Fruit fly (Drosophila melanogaster) whole organism, embryonic: ENCODE measurements around the gene anchor.

Experiments used
- B-H1 ChIP-seq: fragments of 200-800 bp; sonication (Bioruptor generic); IDR thresholded peaks from 3 replicates; pipeline ENCODE4 v1.3.6; 2022; ENCODE audit warnings: missing biosample characterization, missing genetic modification characterization
- CG10147 ChIP-seq: fragments of 200-800 bp; sonication (Bioruptor generic); optimal IDR thresholded peaks from 2 replicates; lab custom pipeline; 2019; ENCODE audit warnings: missing biosample characterization, mild to moderate bottlenecking, missing genetic modification characterization, moderate library complexity
- CG10321 ChIP-seq: fragments of 200-800 bp; sonication (Bioruptor generic); IDR thresholded peaks from 2 replicates; pipeline ENCODE4 v1.3.6; 2022; ENCODE audit warnings: missing biosample characterization, missing genetic modification characterization
- CG10959 ChIP-seq: fragments of 200-800 bp; sonication (Bioruptor generic); IDR thresholded peaks from 2 replicates; pipeline ENCODE4 v1.3.6; 2022; ENCODE audit warnings: missing biosample characterization, missing genetic modification characterization
- CG13287 ChIP-seq: fragments of 200-800 bp; sonication (Bioruptor generic); IDR thresholded peaks from 2 replicates; pipeline ENCODE4 v1.3.6; 2022; ENCODE audit warnings: missing biosample characterization, missing genetic modification characterization; ENCODE audit not compliant: partially characterized antibody
- CG13424 ChIP-seq: fragments of 200-800 bp; sonication (Bioruptor generic); optimal IDR thresholded peaks from 2 replicates; lab custom pipeline; 2019; ENCODE audit warnings: missing biosample characterization, mild to moderate bottlenecking, missing genetic modification characterization, moderate library complexity
- CG14860 ChIP-seq: fragments of 200-800 bp; sonication (Bioruptor generic); IDR thresholded peaks from 3 replicates; pipeline ENCODE4 v1.3.6; 2022; ENCODE audit warnings: missing biosample characterization, missing genetic modification characterization; ENCODE audit not compliant: partially characterized antibody
- CG15479 ChIP-seq: fragments of 200-800 bp; sonication (Bioruptor generic); optimal IDR thresholded peaks from 3 replicates; lab custom pipeline; 2019; ENCODE audit warnings: missing biosample characterization, mild to moderate bottlenecking, missing genetic modification characterization, moderate library complexity
- CG15601 ChIP-seq: fragments of 200-800 bp; sonication (Bioruptor generic); optimal IDR thresholded peaks from 3 replicates; lab custom pipeline; 2019; ENCODE audit warnings: missing biosample characterization, mild to moderate bottlenecking, missing genetic modification characterization, moderate library complexity
- CG16779 ChIP-seq: fragments of 200-800 bp; sonication (Bioruptor generic); IDR thresholded peaks from 2 replicates; pipeline ENCODE4 v1.3.6; 2022; ENCODE audit warnings: missing biosample characterization, missing genetic modification characterization
- CG16863 ChIP-seq: fragments of 200-800 bp; sonication (Bioruptor generic); optimal IDR thresholded peaks from 3 replicates; lab custom pipeline; 2016; ENCODE audit warnings: missing biosample characterization, missing genetic modification characterization
- CG17361 ChIP-seq: fragments of 200-800 bp; sonication (Bioruptor generic); IDR thresholded peaks from 3 replicates; pipeline ENCODE4 v1.3.6; 2022; ENCODE audit warnings: missing biosample characterization, missing genetic modification characterization
- CG17612 ChIP-seq: fragments of 200-800 bp; sonication (Bioruptor generic); IDR thresholded peaks from 2 replicates; pipeline ENCODE4 v1.3.6; 2022; ENCODE audit warnings: missing biosample characterization, missing genetic modification characterization
- CG2116 ChIP-seq: fragments of 200-800 bp; sonication (Bioruptor generic); optimal IDR thresholded peaks from 3 replicates; lab custom pipeline; 2018; ENCODE audit warnings: missing biosample characterization, mild to moderate bottlenecking, missing genetic modification characterization
- CG30431 ChIP-seq: fragments of 200-800 bp; sonication (Bioruptor generic); optimal IDR thresholded peaks from 2 replicates; lab custom pipeline; 2017; ENCODE audit warnings: missing biosample characterization, missing genetic modification characterization
- CG3065 ChIP-seq: fragments of 200-800 bp; sonication (Bioruptor generic); optimal IDR thresholded peaks from 2 replicates; lab custom pipeline; 2016; ENCODE audit warnings: missing biosample characterization, missing genetic modification characterization
- CG31388 ChIP-seq: fragments of 200-800 bp; sonication (Bioruptor generic); optimal IDR thresholded peaks from 2 replicates; lab custom pipeline; 2016; ENCODE audit warnings: missing biosample characterization, missing genetic modification characterization
- CG3163 ChIP-seq: fragments of 200-800 bp; sonication (Bioruptor generic); optimal IDR thresholded peaks from 3 replicates; lab custom pipeline; 2016; ENCODE audit warnings: missing biosample characterization, missing genetic modification characterization
- CG32532 ChIP-seq: fragments of 200-800 bp; sonication (Bioruptor generic); IDR thresholded peaks from 2 replicates; pipeline ENCODE4 v1.3.6; 2022; ENCODE audit warnings: missing biosample characterization, missing genetic modification characterization
- CG6683 ChIP-seq: fragments of 200-800 bp; sonication (Bioruptor generic); optimal IDR thresholded peaks from 2 replicates; lab custom pipeline; 2017; ENCODE audit warnings: missing biosample characterization, mild to moderate bottlenecking, missing genetic modification characterization, missing genetic modification reagents
- CG8944 ChIP-seq: fragments of 200-800 bp; sonication (Bioruptor generic); optimal IDR thresholded peaks from 3 replicates; lab custom pipeline; 2016; ENCODE audit warnings: missing biosample characterization, missing genetic modification characterization
- Camta ChIP-seq: fragments of 200-800 bp; sonication (Bioruptor generic); optimal IDR thresholded peaks from 2 replicates; lab custom pipeline; 2016; ENCODE audit warnings: missing biosample characterization, missing genetic modification characterization
- Dfd ChIP-seq, 2 experiments: fragments of >200 bp; optimal IDR thresholded peaks; 2 replicates each; lab custom pipeline; 2017; ENCODE audit warnings: missing biosample characterization in 2 of 2, missing genetic modification characterization in 2 of 2
- Dip2 ChIP-seq: fragments of 200-800 bp; sonication (Bioruptor generic); IDR thresholded peaks from 2 replicates; pipeline ENCODE4 v1.3.6; 2022; ENCODE audit warnings: missing biosample characterization, missing genetic modification characterization
- Doc2 ChIP-seq: fragments of 200-800 bp; sonication (Bioruptor generic); IDR thresholded peaks from 2 replicates; pipeline ENCODE4 v1.3.6; 2022; ENCODE audit warnings: missing biosample characterization, missing genetic modification characterization
- HmgD ChIP-seq: fragments of 200-800 bp; sonication (Bioruptor generic); optimal IDR thresholded peaks from 3 replicates; lab custom pipeline; 2016; ENCODE audit warnings: missing biosample characterization, missing genetic modification characterization
- Jarid2 ChIP-seq: fragments of 200-800 bp; sonication (Bioruptor generic); optimal IDR thresholded peaks from 3 replicates; lab custom pipeline; 2017; ENCODE audit warnings: mild to moderate bottlenecking, missing biosample characterization, missing genetic modification reagents, missing genetic modification characterization
- Mad ChIP-seq: fragments of 200-800 bp; sonication (Bioruptor generic); optimal IDR thresholded peaks from 2 replicates; lab custom pipeline; 2016; ENCODE audit warnings: missing biosample characterization, missing genetic modification characterization
- Pdp1 ChIP-seq, 2 experiments: fragments of 200-800 bp; sonication (Bioruptor generic); optimal IDR thresholded peaks; 3 replicates each; lab custom pipeline; 2016; ENCODE audit warnings: missing biosample characterization in 2 of 2, missing genetic modification characterization in 2 of 2, mild to moderate bottlenecking in 1 of 2, moderate library complexity in 1 of 2
- Ravus ChIP-seq: fragments of 200-800 bp; sonication (Bioruptor generic); IDR thresholded peaks from 2 replicates; pipeline ENCODE4 v1.3.6; 2022; ENCODE audit warnings: missing biosample characterization, missing genetic modification characterization
- Sox100B ChIP-seq: fragments of 200-800 bp; sonication (Bioruptor generic); optimal IDR thresholded peaks from 3 replicates; lab custom pipeline; 2018; ENCODE audit warnings: missing biosample characterization, mild to moderate bottlenecking, missing genetic modification characterization
- Spps ChIP-seq: fragments of 200-800 bp; sonication (Bioruptor generic); optimal IDR thresholded peaks from 2 replicates; lab custom pipeline; 2018; ENCODE audit warnings: missing biosample characterization, mild to moderate bottlenecking, missing genetic modification characterization
- Sry-β ChIP-seq: fragments of 200-800 bp; sonication (Bioruptor generic); optimal IDR thresholded peaks from 2 replicates; lab custom pipeline; 2018; ENCODE audit warnings: missing biosample characterization, mild to moderate bottlenecking, missing genetic modification characterization, moderate library complexity
- Xbp1 ChIP-seq: fragments of 200-800 bp; sonication (Bioruptor generic); optimal IDR thresholded peaks from 3 replicates; lab custom pipeline; 2016; ENCODE audit warnings: missing biosample characterization, mild to moderate bottlenecking, missing genetic modification characterization
- aop ChIP-seq: fragments of 200-800 bp; sonication (Bioruptor generic); IDR thresholded peaks from 2 replicates; pipeline ENCODE4 v1.3.6; 2022; ENCODE audit warnings: missing biosample characterization, missing genetic modification characterization
- az2 ChIP-seq: fragments of 200-800 bp; sonication (Bioruptor generic); optimal IDR thresholded peaks from 3 replicates; lab custom pipeline; 2016; ENCODE audit warnings: missing biosample characterization, missing genetic modification characterization
- chif ChIP-seq, 2 experiments: fragments of 200-800 bp; sonication (Bioruptor generic); optimal IDR thresholded peaks; 3 replicates each; lab custom pipeline; 2016; ENCODE audit warnings: missing biosample characterization in 2 of 2, missing genetic modification characterization in 2 of 2
- fru ChIP-seq: fragments of >200 bp; optimal IDR thresholded peaks from 2 replicates; lab custom pipeline; 2017
- grau ChIP-seq: fragments of 200-800 bp; optimal IDR thresholded peaks from 3 replicates; lab custom pipeline; 2019; ENCODE audit warnings: missing biosample characterization, mild to moderate bottlenecking, missing genetic modification characterization, moderate library complexity
- her ChIP-seq: fragments of 200-800 bp; sonication (Bioruptor generic); optimal IDR thresholded peaks from 2 replicates; lab custom pipeline; 2016; ENCODE audit warnings: missing biosample characterization, missing genetic modification characterization
- jigr1 ChIP-seq: fragments of 200-800 bp; sonication (Bioruptor generic); IDR thresholded peaks from 3 replicates; pipeline ENCODE4 v1.3.6; 2022; ENCODE audit warnings: missing biosample characterization, missing genetic modification characterization
- mld ChIP-seq: fragments of 200-800 bp; sonication (Bioruptor generic); IDR thresholded peaks from 3 replicates; pipeline ENCODE4 v1.3.6; 2022; ENCODE audit warnings: missing biosample characterization, missing genetic modification characterization; ENCODE audit not compliant: partially characterized antibody
- nom ChIP-seq: fragments of 200-800 bp; sonication (Bioruptor generic); optimal IDR thresholded peaks from 2 replicates; lab custom pipeline; 2017; ENCODE audit warnings: missing biosample characterization, missing genetic modification characterization, mild to moderate bottlenecking, moderate library complexity, missing genetic modification reagents
- pfk ChIP-seq: fragments of 200-800 bp; sonication (Bioruptor generic); optimal IDR thresholded peaks from 2 replicates; lab custom pipeline; 2018; ENCODE audit warnings: missing biosample characterization, mild to moderate bottlenecking, missing genetic modification characterization, moderate library complexity
- prd ChIP-seq, 3 experiments: fragments of >200 bp in 2 of 3; fragments of 200-800 bp in 1 of 3; sonication (Bioruptor generic) in 1 of 3; optimal IDR thresholded peaks in 2 of 3; IDR thresholded peaks in 1 of 3; 2 replicates in 2 of 3; 3 replicates in 1 of 3; pipeline versions ENCODE4 v1.3.6 to Lab custom; 2017 to 2022; ENCODE audit warnings: missing biosample characterization in 1 of 3, missing genetic modification characterization in 1 of 3
- seq ChIP-seq: fragments of 200-800 bp; sonication (Bioruptor generic); IDR thresholded peaks from 2 replicates; pipeline ENCODE4 v1.3.6; 2022; ENCODE audit warnings: missing biosample characterization, missing genetic modification characterization
- slou ChIP-seq: fragments of 200-800 bp; sonication (Bioruptor generic); optimal IDR thresholded peaks from 3 replicates; lab custom pipeline; 2016; ENCODE audit warnings: missing biosample characterization, missing genetic modification characterization
- tup ChIP-seq: fragments of 200-800 bp; sonication (Bioruptor generic); optimal IDR thresholded peaks from 2 replicates; lab custom pipeline; 2016; ENCODE audit warnings: missing biosample characterization, mild to moderate bottlenecking, missing genetic modification characterization, moderate library complexity

anchor gene

DNA sequence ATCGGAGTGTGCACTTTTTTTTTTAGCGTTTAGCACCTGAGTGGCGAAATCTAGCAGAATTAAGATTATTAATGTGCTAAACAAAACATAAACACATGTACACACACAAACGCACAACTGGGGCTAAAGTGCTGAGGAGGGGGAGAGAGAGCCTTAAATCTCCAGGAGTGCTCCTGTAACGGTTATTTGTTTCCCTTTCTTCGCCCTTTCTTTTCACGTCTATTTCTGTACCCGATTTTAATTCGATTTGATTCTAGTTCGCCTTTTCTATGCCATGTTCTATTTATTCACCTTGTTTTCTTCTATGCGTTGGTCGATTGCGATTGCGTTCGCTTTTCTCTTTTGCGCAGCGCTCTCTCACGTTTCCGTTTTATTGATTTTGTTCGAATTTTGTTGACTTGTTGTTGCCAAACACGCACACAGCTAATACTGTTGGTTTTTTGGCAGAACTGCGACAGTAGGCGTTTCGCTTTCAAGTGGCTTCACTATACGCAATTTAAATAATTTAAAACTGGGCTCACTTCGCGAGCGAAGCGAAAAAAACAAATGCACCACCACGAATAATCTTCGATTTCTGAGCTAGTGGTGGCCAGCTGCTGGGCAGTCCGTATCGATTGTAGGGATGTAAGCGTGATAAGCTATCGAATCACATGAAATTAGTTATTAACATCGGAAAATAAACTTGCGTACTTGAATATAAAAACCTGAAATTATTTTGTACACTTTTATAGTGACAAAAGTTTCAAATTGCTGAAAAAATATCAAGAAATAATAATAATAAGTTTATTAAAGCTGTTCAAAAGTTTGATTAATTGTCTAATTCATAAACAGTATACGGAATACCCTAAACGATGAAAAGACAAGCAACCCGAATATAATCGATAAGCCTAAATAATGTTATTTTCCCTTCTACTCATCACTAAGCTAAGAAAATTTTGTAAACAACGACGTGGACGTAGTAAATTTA lies 32.4 kb downstream of the anchor start, which contains the start of the genes Krn, Ndfip and CG7484 (continued):
- TF ChIP-seq CG10147 (GFP tag; lab: Kevin White, UChicago) (peak; percentile 87), CG6683 (GFP tag; lab: Kevin White, UChicago) (peak; percentile 56), seq (GFP tag; lab: Robert Waterston, UW) (peak; percentile 73), mld (peak; percentile 82), CG8944 (GFP tag; lab: Kevin White, UChicago) (peak; percentile 76), Sox100B (peak; percentile 84), Xbp1 (GFP tag; lab: Kevin White, UChicago) (peak; percentile 92), chif (GFP tag; optimal IDR thresholded peaks at IDR 0.05; lab: Kevin White, UChicago) (peak; percentile 54 to 76), aop (no peak), CG13424 (tag; lab: Kevin White, UChicago) (peak; percentile 95), CG10959 (GFP tag; lab: Robert Waterston, UW) (peak; percentile 46; the same call in 1 of the 2 replicates), CG2116 (GFP tag; lab: Kevin White, UChicago) (peak; percentile 96), CG32532 (peak; percentile 90), Doc2 (no peak), Sry-β (GFP tag; lab: Kevin White, UChicago) (no peak), her (GFP tag; lab: Kevin White, UChicago) (peak; percentile 60), Jarid2 (GFP tag; lab: Kevin White, UChicago) (peak; percentile 64), CG15479 (peak; percentile 82), CG10321 (no peak), CG16863 (GFP tag; lab: Kevin White, UChicago) (peak; percentile 54), CG14860 (GFP tag; lab: Robert Waterston, UW) (peak; percentile 98), CG31388 (GFP tag; lab: Kevin White, UChicago) (peak; percentile 20), nom (GFP tag; lab: Kevin White, UChicago) (peak; percentile 59), grau (peak; percentile 93), fru (lab: Kevin White, UChicago) (no peak), HmgD (GFP tag; lab: Kevin White, UChicago) (peak; percentile 5), jigr1 (GFP tag; lab: Robert Waterston, UW) (peak; percentile 76), az2 (peak; percentile 85), CG17361 (GFP tag; lab: Robert Waterston, UW) (peak; percentile 92), Ravus (GFP tag; lab: Robert Waterston, UW) (peak; percentile 26), Camta (GFP tag; lab: Kevin White, UChicago) (peak; percentile 49), slou (GFP tag; lab: Kevin White, UChicago) (peak; percentile 66), prd (optimal IDR thresholded peaks at IDR 0.05; lab: Kevin White, UChicago) (no peak), prd (GFP tag; IDR thresholded peaks at IDR 0.05; lab: Robert Waterston, UW) (peak; percentile 88), Dfd (GFP tag; optimal IDR thresholded peaks at IDR 0.05; lab: Kevin White, UChicago) (peak in 1 of 2 experiments; percentile 57), Pdp1 (GFP tag; optimal IDR thresholded peaks at IDR 0.05; lab: Kevin White, UChicago) (peak; percentile 74 to 83), CG30431 (GFP tag; lab: Kevin White, UChicago) (peak; percentile 69), B-H1 (GFP tag; lab: Robert Waterston, UW) (peak; percentile 68), CG13287 (GFP tag; lab: Robert Waterston, UW) (peak; percentile 97), tup (peak; percentile 65), CG15601 (tag; lab: Kevin White, UChicago) (peak; percentile 89), CG16779 (GFP tag; lab: Robert Waterston, UW) (no peak), CG17612 (GFP tag; lab: Robert Waterston, UW) (0 out of 2 replicates have a peak, but pooled peaks have one; percentile 62), CG3163 (peak; percentile 60), Dip2 (GFP tag; lab: Robert Waterston, UW) (no peak), pfk (no peak), Spps (peak; percentile 61), Mad (GFP tag; lab: Kevin White, UChicago) (peak; percentile 80), CG3065 (peak; percentile 72)
